Fruit fly (Drosophila melanogaster) whole organism, embryonic: ENCODE measurements around the gene TH1.

Experiments used
- Antp ChIP-seq: fragments of 200-800 bp; sonication (Bioruptor generic); optimal IDR thresholded peaks from 3 replicates; lab custom pipeline; 2016; ENCODE audit warnings: missing biosample characterization, missing genetic modification characterization
- Atf3 ChIP-seq: fragments of 200-800 bp; sonication (Bioruptor generic); optimal IDR thresholded peaks from 3 replicates; lab custom pipeline; 2016; ENCODE audit warnings: missing biosample characterization, missing genetic modification characterization
- CG10267 ChIP-seq: fragments of 200-800 bp; sonication (Bioruptor generic); optimal IDR thresholded peaks from 2 replicates; lab custom pipeline; 2018; ENCODE audit warnings: missing biosample characterization, mild to moderate bottlenecking, missing genetic modification characterization, moderate library complexity
- CG10654 ChIP-seq: fragments of 200-800 bp; sonication (Bioruptor generic); optimal IDR thresholded peaks from 2 replicates; lab custom pipeline; 2016; ENCODE audit warnings: missing biosample characterization, missing genetic modification characterization
- CG11398 ChIP-seq: fragments of 200-800 bp; sonication (Bioruptor generic); optimal IDR thresholded peaks from 2 replicates; lab custom pipeline; 2016; ENCODE audit warnings: missing biosample characterization, missing genetic modification characterization
- CG11723 ChIP-seq: fragments of 200-800 bp; sonication (Bioruptor generic); optimal IDR thresholded peaks from 2 replicates; lab custom pipeline; 2017; ENCODE audit warnings: missing biosample characterization, mild to moderate bottlenecking, missing genetic modification characterization
- CG12236 ChIP-seq: fragments of 200-800 bp; sonication (Bioruptor generic); optimal IDR thresholded peaks from 2 replicates; lab custom pipeline; 2016; ENCODE audit warnings: missing biosample characterization, missing genetic modification characterization
- CG14965 ChIP-seq: fragments of 200-800 bp; sonication (Bioruptor generic); optimal IDR thresholded peaks from 2 replicates; lab custom pipeline; 2016; ENCODE audit warnings: missing biosample characterization, missing genetic modification characterization, borderline replicate concordance
- CG1647 ChIP-seq: fragments of 200-800 bp; sonication (Bioruptor generic); optimal IDR thresholded peaks from 3 replicates; lab custom pipeline; 2016; ENCODE audit warnings: missing biosample characterization, missing genetic modification characterization
- CG17829 ChIP-seq: fragments of 200-800 bp; optimal IDR thresholded peaks from 2 replicates; lab custom pipeline; 2019; ENCODE audit warnings: missing biosample characterization, mild to moderate bottlenecking, missing genetic modification characterization, moderate library complexity
- CG2116 ChIP-seq: fragments of 200-800 bp; sonication (Bioruptor generic); optimal IDR thresholded peaks from 3 replicates; lab custom pipeline; 2018; ENCODE audit warnings: missing biosample characterization, mild to moderate bottlenecking, missing genetic modification characterization
- CG2120 ChIP-seq: fragments of 200-800 bp; sonication (Bioruptor generic); optimal IDR thresholded peaks from 3 replicates; lab custom pipeline; 2016; ENCODE audit warnings: missing biosample characterization, missing genetic modification characterization
- CG30403 ChIP-seq: fragments of 200-800 bp; sonication (Bioruptor generic); optimal IDR thresholded peaks from 3 replicates; lab custom pipeline; 2016; ENCODE audit warnings: missing biosample characterization, missing genetic modification characterization
- CG3065 ChIP-seq: fragments of 200-800 bp; sonication (Bioruptor generic); optimal IDR thresholded peaks from 2 replicates; lab custom pipeline; 2016; ENCODE audit warnings: missing biosample characterization, missing genetic modification characterization
- CG32772 ChIP-seq: fragments of 200-800 bp; sonication (Bioruptor generic); IDR thresholded peaks from 2 replicates; pipeline ENCODE4 v1.3.6; 2022; ENCODE audit warnings: missing biosample characterization, missing genetic modification characterization
- CG5245 ChIP-seq: fragments of 200-800 bp; sonication (Bioruptor generic); optimal IDR thresholded peaks from 3 replicates; lab custom pipeline; 2016; ENCODE audit warnings: missing biosample characterization, missing genetic modification characterization
- CG6791 ChIP-seq: fragments of 200-800 bp; sonication (Bioruptor generic); IDR thresholded peaks from 3 replicates; pipeline ENCODE4 v1.3.6; 2022; ENCODE audit warnings: missing biosample characterization, missing genetic modification characterization; ENCODE audit not compliant: partially characterized antibody
- CG6813 ChIP-seq: fragments of 200-800 bp; sonication (Bioruptor generic); optimal IDR thresholded peaks from 2 replicates; lab custom pipeline; 2017; ENCODE audit warnings: missing biosample characterization, missing genetic modification characterization, mild to moderate bottlenecking, moderate library complexity, missing genetic modification reagents
- CG7357 ChIP-seq: fragments of 200-800 bp; sonication (Bioruptor generic); IDR thresholded peaks from 3 replicates; pipeline ENCODE4 v1.3.6; 2022; ENCODE audit warnings: missing biosample characterization, missing genetic modification characterization
- CG8478 ChIP-seq: fragments of >200 bp; optimal IDR thresholded peaks from 2 replicates; lab custom pipeline; 2018
- CG9876 ChIP-seq: fragments of 200-800 bp; sonication (Bioruptor generic); optimal IDR thresholded peaks from 2 replicates; lab custom pipeline; 2016; ENCODE audit warnings: missing biosample characterization, missing genetic modification characterization
- Chrac-16 ChIP-seq: fragments of 200-800 bp; sonication (Bioruptor generic); optimal IDR thresholded peaks from 3 replicates; lab custom pipeline; 2016; ENCODE audit warnings: missing biosample characterization, missing genetic modification characterization
- D19A ChIP-seq: fragments of 200-800 bp; optimal IDR thresholded peaks from 3 replicates; lab custom pipeline; 2019; ENCODE audit warnings: missing biosample characterization, mild to moderate bottlenecking, missing genetic modification characterization, moderate library complexity
- Elba2 ChIP-seq: fragments of 200-800 bp; sonication (Bioruptor generic); optimal IDR thresholded peaks from 3 replicates; lab custom pipeline; 2016; ENCODE audit warnings: missing biosample characterization, missing genetic modification characterization
- H2.0 ChIP-seq: fragments of 200-800 bp; sonication (Bioruptor generic); IDR thresholded peaks from 2 replicates; pipeline ENCODE4 v1.3.6; 2022; ENCODE audit warnings: missing biosample characterization, missing genetic modification characterization
- HLH3B ChIP-seq: fragments of 200-800 bp; sonication (Bioruptor generic); IDR thresholded peaks from 2 replicates; pipeline ENCODE4 v1.3.6; 2022; ENCODE audit warnings: missing biosample characterization, missing genetic modification characterization
- Hsf ChIP-seq: fragments of 200-800 bp; sonication (Bioruptor generic); optimal IDR thresholded peaks from 3 replicates; lab custom pipeline; 2016; ENCODE audit warnings: missing biosample characterization, missing genetic modification characterization
- Max ChIP-seq: fragments of 200-800 bp; sonication (Bioruptor generic); optimal IDR thresholded peaks from 2 replicates; lab custom pipeline; 2016; ENCODE audit warnings: missing biosample characterization, mild to moderate bottlenecking, missing genetic modification characterization
- Oli ChIP-seq: fragments of 200-800 bp; sonication (Bioruptor generic); optimal IDR thresholded peaks from 2 replicates; lab custom pipeline; 2018; ENCODE audit warnings: missing biosample characterization, mild to moderate bottlenecking, missing genetic modification characterization, moderate library complexity
- PHDP ChIP-seq: fragments of 200-800 bp; sonication (Bioruptor generic); optimal IDR thresholded peaks from 3 replicates; lab custom pipeline; 2018; ENCODE audit warnings: missing biosample characterization, mild to moderate bottlenecking, missing genetic modification characterization, moderate library complexity
- Poxn ChIP-seq: fragments of 200-800 bp; sonication (Bioruptor generic); IDR thresholded peaks from 2 replicates; pipeline ENCODE4 v1.3.6; 2022; ENCODE audit warnings: missing biosample characterization, missing genetic modification characterization
- Rx ChIP-seq: fragments of 200-800 bp; sonication (Bioruptor generic); IDR thresholded peaks from 2 replicates; pipeline ENCODE4 v1.3.6; 2022; ENCODE audit warnings: missing biosample characterization, missing genetic modification characterization
- Sox100B ChIP-seq: fragments of 200-800 bp; sonication (Bioruptor generic); optimal IDR thresholded peaks from 3 replicates; lab custom pipeline; 2018; ENCODE audit warnings: missing biosample characterization, mild to moderate bottlenecking, missing genetic modification characterization
- aop ChIP-seq: fragments of 200-800 bp; sonication (Bioruptor generic); IDR thresholded peaks from 2 replicates; pipeline ENCODE4 v1.3.6; 2022; ENCODE audit warnings: missing biosample characterization, missing genetic modification characterization
- bab2 ChIP-seq: fragments of 200-800 bp; sonication (Bioruptor generic); optimal IDR thresholded peaks from 2 replicates; lab custom pipeline; 2016; ENCODE audit warnings: missing biosample characterization, missing genetic modification characterization
- crp ChIP-seq, 2 experiments: fragments of 200-800 bp; sonication (Bioruptor generic); optimal IDR thresholded peaks; 2 replicates in 1 of 2; 3 replicates in 1 of 2; lab custom pipeline; 2017; ENCODE audit warnings: missing biosample characterization in 2 of 2, missing genetic modification characterization in 2 of 2, mild to moderate bottlenecking in 1 of 2, moderate library complexity in 1 of 2
- dpn ChIP-seq, 2 experiments: fragments of 200-800 bp; sonication (Bioruptor generic); optimal IDR thresholded peaks; 3 replicates each; lab custom pipeline; 2016; ENCODE audit warnings: missing biosample characterization in 2 of 2, missing genetic modification characterization in 2 of 2
- ems ChIP-seq: fragments of 200-800 bp; sonication (Bioruptor generic); optimal IDR thresholded peaks from 3 replicates; lab custom pipeline; 2016; ENCODE audit warnings: missing biosample characterization, missing genetic modification characterization
- esg ChIP-seq: fragments of 200-800 bp; sonication (Bioruptor generic); conservative IDR thresholded peaks from 2 replicates; pipeline ENCODE4 v1.3.6; 2022; ENCODE audit warnings: missing biosample characterization, missing genetic modification characterization
- fd96Cb ChIP-seq: fragments of 200-800 bp; sonication (Bioruptor generic); optimal IDR thresholded peaks from 2 replicates; lab custom pipeline; 2018; ENCODE audit warnings: missing biosample characterization, mild to moderate bottlenecking, missing genetic modification characterization, moderate library complexity
- gce ChIP-seq: fragments of 200-800 bp; sonication (Bioruptor generic); IDR thresholded peaks from 3 replicates; pipeline ENCODE4 v1.3.6; 2022; ENCODE audit warnings: missing biosample characterization, missing genetic modification characterization
- gem ChIP-seq: fragments of 200-800 bp; sonication (Bioruptor generic); optimal IDR thresholded peaks from 2 replicates; lab custom pipeline; 2019; ENCODE audit warnings: missing biosample characterization, mild to moderate bottlenecking, missing genetic modification characterization, moderate library complexity
- gro ChIP-seq: fragments of 200-800 bp; sonication (Bioruptor generic); optimal IDR thresholded peaks from 2 replicates; lab custom pipeline; 2016; ENCODE audit warnings: missing biosample characterization, missing genetic modification characterization
- inv ChIP-seq: fragments of 200-800 bp; sonication (Bioruptor generic); IDR thresholded peaks from 2 replicates; pipeline ENCODE4 v1.3.6; 2022; ENCODE audit warnings: missing biosample characterization, missing genetic modification characterization; ENCODE audit not compliant: partially characterized antibody
- lilli ChIP-seq: fragments of 200-800 bp; sonication (Bioruptor generic); optimal IDR thresholded peaks from 3 replicates; lab custom pipeline; 2016; ENCODE audit warnings: missing biosample characterization, missing genetic modification characterization
- onecut ChIP-seq: fragments of 200-800 bp; sonication (Bioruptor generic); IDR thresholded peaks from 2 replicates; pipeline ENCODE4 v1.3.6; 2022; ENCODE audit warnings: missing biosample characterization, missing genetic modification characterization
- salm ChIP-seq: fragments of 200-800 bp; sonication (Bioruptor generic); optimal IDR thresholded peaks from 2 replicates; lab custom pipeline; 2018; ENCODE audit warnings: missing biosample characterization, mild to moderate bottlenecking, missing genetic modification characterization
- scrt ChIP-seq: fragments of 200-800 bp; sonication (Bioruptor generic); optimal IDR thresholded peaks from 2 replicates; lab custom pipeline; 2018; ENCODE audit warnings: missing biosample characterization, mild to moderate bottlenecking, missing genetic modification characterization, moderate library complexity
- sens ChIP-seq: fragments of 200-800 bp; sonication (Bioruptor generic); peaks from one replicate; lab custom pipeline; 2016; ENCODE audit warnings: missing biosample characterization, missing genetic modification characterization
- stwl ChIP-seq: fragments of 200-800 bp; sonication (Bioruptor generic); optimal IDR thresholded peaks from 3 replicates; lab custom pipeline; 2018; ENCODE audit warnings: missing biosample characterization, mild to moderate bottlenecking, missing genetic modification characterization, moderate library complexity
- tgo ChIP-seq: fragments of 200-800 bp; sonication (Bioruptor generic); IDR thresholded peaks from 3 replicates; pipeline ENCODE4 v1.3.6; 2022; ENCODE audit warnings: missing biosample characterization, missing genetic modification characterization
- tna ChIP-seq: fragments of 200-800 bp; sonication (Bioruptor generic); IDR thresholded peaks from 2 replicates; pipeline ENCODE4 v1.3.6; 2022; ENCODE audit warnings: missing biosample characterization, missing genetic modification characterization; ENCODE audit not compliant: partially characterized antibody
- vfl ChIP-seq: fragments of 200-800 bp; sonication (Bioruptor generic); optimal IDR thresholded peaks from 2 replicates; lab custom pipeline; 2016; ENCODE audit warnings: missing biosample characterization, missing genetic modification characterization

The TH1 gene

DNA sequence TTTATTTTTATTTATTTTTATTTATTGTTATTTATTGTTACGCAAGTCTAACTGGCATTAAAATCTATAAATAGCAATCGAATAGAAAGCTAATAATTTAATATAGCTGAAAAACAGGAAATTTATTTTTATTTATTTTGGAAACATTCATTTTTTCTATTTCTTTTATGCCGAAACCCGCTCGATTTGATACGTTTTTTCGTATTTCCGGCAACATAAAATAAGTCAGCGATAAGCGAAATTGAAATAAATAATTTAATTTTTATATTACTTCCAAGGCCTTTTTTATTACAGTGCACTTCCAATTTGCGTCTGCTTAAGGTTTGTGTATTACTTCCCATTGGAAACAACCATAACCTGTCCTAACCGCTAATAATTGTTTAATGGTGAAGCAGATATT is 19.3 kb downstream of the TH1 start:
- TF ChIP-seq CG2120 (GFP tag; lab: Kevin White, UChicago) (peak; percentile 24), esg (GFP tag; lab: Robert Waterston, UW) (no peak), bab2 (no peak), fd96Cb (tag; lab: Kevin White, UChicago) (no peak), onecut (GFP tag; lab: Robert Waterston, UW) (no peak), HLH3B (GFP tag; lab: Robert Waterston, UW) (no peak), CG8478 (lab: Kevin White, UChicago) (no peak), CG6791 (no peak), D19A (tag; lab: Kevin White, UChicago) (peak; percentile 2), vfl (GFP tag; lab: Kevin White, UChicago) (no peak), crp (GFP tag; optimal IDR thresholded peaks at IDR 0.05; lab: Kevin White, UChicago) (peak in 1 of 2 experiments; percentile 5), CG2116 (peak; percentile 3), sens (GFP tag; lab: Kevin White, UChicago) (peak; percentile 69), Elba2 (GFP tag; lab: Kevin White, UChicago) (no peak), lilli (GFP tag; lab: Kevin White, UChicago) (peak; percentile 13), scrt (GFP tag; lab: Kevin White, UChicago) (no peak), PHDP (peak; percentile 20), gem (tag; lab: Kevin White, UChicago) (peak; percentile 59), dpn (GFP tag; optimal IDR thresholded peaks at IDR 0.05; lab: Kevin White, UChicago) (peak in 1 of 2 experiments; percentile 12), H2.0 (no peak), aop (GFP tag; lab: Robert Waterston, UW) (no peak), CG30403 (GFP tag; lab: Kevin White, UChicago) (peak; percentile 28), inv (GFP tag; lab: Robert Waterston, UW) (no peak), CG32772 (GFP tag; lab: Robert Waterston, UW) (no peak), CG11398 (GFP tag; lab: Kevin White, UChicago) (no peak), Atf3 (GFP tag; lab: Kevin White, UChicago) (no peak), Antp (GFP tag; lab: Kevin White, UChicago) (no peak), CG3065 (GFP tag; lab: Kevin White, UChicago) (no peak), Rx (GFP tag; lab: Robert Waterston, UW) (no peak), Poxn (no peak), CG10654 (GFP tag; lab: Kevin White, UChicago) (no peak), CG7357 (no peak), Oli (tag; lab: Kevin White, UChicago) (no peak), stwl (no peak), gro (GFP tag; lab: Kevin White, UChicago) (no peak), tgo (no peak), gce (GFP tag; lab: Robert Waterston, UW) (no peak), CG6813 (GFP tag; lab: Kevin White, UChicago) (no peak), CG9876 (no peak), Sox100B (GFP tag; lab: Kevin White, UChicago) (peak; percentile 46), CG11723 (GFP tag; lab: Kevin White, UChicago) (no peak), ems (GFP tag; lab: Kevin White, UChicago) (no peak), CG12236 (GFP tag; lab: Kevin White, UChicago) (no peak), tna (no peak), Hsf (GFP tag; lab: Kevin White, UChicago) (peak; percentile 14), CG17829 (tag; lab: Kevin White, UChicago) (peak; percentile 21), Max (GFP tag; lab: Kevin White, UChicago) (no peak), salm (tag; lab: Kevin White, UChicago) (no peak), CG1647 (no peak), CG10267 (tag; lab: Kevin White, UChicago) (peak; percentile 12), Chrac-16 (GFP tag; lab: Kevin White, UChicago) (peak; percentile 14), CG5245 (GFP tag; lab: Kevin White, UChicago) (no peak), CG14965 (no peak)
